Fruit fly (Drosophila melanogaster): ENCODE results near the gene CalpC.

The CalpC gene

DNA sequence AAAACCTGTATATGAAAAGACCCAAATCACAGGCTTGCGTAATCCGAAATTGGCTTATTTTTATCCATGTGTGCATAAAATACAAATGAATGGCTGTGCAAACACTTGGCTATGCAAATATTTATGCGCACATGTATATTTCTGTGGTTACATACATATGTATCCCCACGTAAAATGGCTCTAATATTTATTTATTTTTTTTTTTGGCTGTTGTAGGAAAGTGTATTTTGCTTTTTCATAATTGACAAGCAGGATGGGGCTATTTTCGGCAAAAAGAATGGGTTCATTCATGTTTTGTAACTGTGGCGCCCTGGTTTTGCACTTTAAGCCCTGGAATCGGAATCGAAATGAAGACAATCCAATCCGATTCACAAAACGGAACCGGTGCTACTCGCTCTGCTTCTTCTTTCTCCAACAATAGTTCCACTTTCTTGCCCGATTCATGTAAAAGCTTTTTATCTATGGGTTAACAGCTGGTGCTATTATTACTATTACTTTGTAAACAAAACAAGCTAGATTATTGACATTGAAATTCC is 9.6 kb downstream of the CalpC start (continued):
- TF ChIP-seq CG17612 (GFP tag; IDR thresholded peaks at IDR 0.05) = peak; percentile 45; the same call in 1 of the 2 replicates
- no peak for TF ChIP-seq twi (tag; optimal IDR thresholded peaks at IDR 0.05)
- peak; percentile 58 for TF ChIP-seq pum (GFP tag; optimal IDR thresholded peaks at IDR 0.05)
- TF ChIP-seq CG31224 (GFP tag; IDR thresholded peaks at IDR 0.05) = peak; percentile 61; the same call in 1 of the 2 replicates
- TF ChIP-seq cato (GFP tag; optimal IDR thresholded peaks at IDR 0.05; ENCODE audit: borderline replicate concordance) = no peak
- TF ChIP-seq Myb (GFP tag; optimal IDR thresholded peaks at IDR 0.05) = peak; percentile 48
- TF ChIP-seq CG12219 (GFP tag; optimal IDR thresholded peaks at IDR 0.05) = peak; percentile 48
- TF ChIP-seq ac (GFP tag; optimal IDR thresholded peaks at IDR 0.05) = peak; percentile 4
- TF ChIP-seq ranshi (GFP tag; IDR thresholded peaks at IDR 0.05) = peak; percentile 62; the same call in 1 of the 2 replicates
- no peak for TF ChIP-seq CG8478 (optimal IDR thresholded peaks at IDR 0.05)
- TF ChIP-seq lola (GFP tag; optimal IDR thresholded peaks at IDR 0.05) = peak in 1 of 3 experiments; percentile 4
- TF ChIP-seq org-1 (GFP tag; optimal IDR thresholded peaks at IDR 0.05) = peak; percentile 54
- peak; percentile 76 for TF ChIP-seq HLH54F (GFP tag; optimal IDR thresholded peaks at IDR 0.05)
- no peak for TF ChIP-seq unc-4 (GFP tag; IDR thresholded peaks at IDR 0.05; ENCODE audit: partially characterized antibody)
- TF ChIP-seq chm (GFP tag; IDR thresholded peaks at IDR 0.05) = peak; percentile 70; the same call in 1 of the 2 replicates
- peak; percentile 78 for TF ChIP-seq CG12659 (GFP tag; optimal IDR thresholded peaks at IDR 0.05)
- peak; percentile 55 for TF ChIP-seq Blimp-1 (GFP tag; optimal IDR thresholded peaks at IDR 0.05)
- peak; percentile 66 for TF ChIP-seq CG17361 (GFP tag; IDR thresholded peaks at IDR 0.05)
- no peak for TF ChIP-seq CG7271 (tag; optimal IDR thresholded peaks at IDR 0.05)
- TF ChIP-seq CG4282 (GFP tag; optimal IDR thresholded peaks at IDR 0.05) = peak; percentile 53
- TF ChIP-seq CG10654 (GFP tag; optimal IDR thresholded peaks at IDR 0.05) = peak; percentile 56
- TF ChIP-seq Dbx (GFP tag; IDR thresholded peaks at IDR 0.05) = peak; percentile 78
- peak; percentile 61; the same call in 1 of the 3 replicates for TF ChIP-seq CG2889 (GFP tag; IDR thresholded peaks at IDR 0.05)
- TF ChIP-seq CG14710 (tag; optimal IDR thresholded peaks at IDR 0.05) = peak; percentile 34
- TF ChIP-seq HLH4C (GFP tag; IDR thresholded peaks at IDR 0.05; ENCODE audit: partially characterized antibody) = no peak
- peak; percentile 63 for TF ChIP-seq CG18011 (GFP tag; optimal IDR thresholded peaks at IDR 0.05)
- TF ChIP-seq CG2129 (GFP tag; IDR thresholded peaks at IDR 0.05; ENCODE audit: partially characterized antibody) = no peak
- peak; percentile 82 for TF ChIP-seq CG14441 (GFP tag; IDR thresholded peaks at IDR 0.05)
- TF ChIP-seq CG15073 (GFP tag; optimal IDR thresholded peaks at IDR 0.05) = no peak
- TF ChIP-seq Optix (GFP tag; IDR thresholded peaks at IDR 0.05) = peak; percentile 62; the same call in 1 of the 3 replicates
- TF ChIP-seq Xbp1 (GFP tag; optimal IDR thresholded peaks at IDR 0.05) = peak; percentile 79
- TF ChIP-seq CG7987 (GFP tag; optimal IDR thresholded peaks at IDR 0.05) = peak; percentile 38
- peak; percentile 54 for TF ChIP-seq grau (tag; optimal IDR thresholded peaks at IDR 0.05)
- peak; percentile 41; the same call in 1 of the 3 replicates for TF ChIP-seq CG6175 (GFP tag; IDR thresholded peaks at IDR 0.05)
- TF ChIP-seq CG8765 (GFP tag; IDR thresholded peaks at IDR 0.05) = peak; percentile 47; the same call in 1 of the 2 replicates
- no peak for TF ChIP-seq CG9817 (tag; optimal IDR thresholded peaks at IDR 0.05)
- TF ChIP-seq CG30020 (tag; optimal IDR thresholded peaks at IDR 0.05) = peak; percentile 64
- peak; percentile 73 for TF ChIP-seq dmrt99B (tag; optimal IDR thresholded peaks at IDR 0.05)
- TF ChIP-seq onecut (GFP tag; IDR thresholded peaks at IDR 0.05) = peak; percentile 58
- peak; percentile 63 for TF ChIP-seq shn (GFP tag; optimal IDR thresholded peaks at IDR 0.05)
- peak; percentile 37 for TF ChIP-seq CG1603 (tag; optimal IDR thresholded peaks at IDR 0.05)
- TF ChIP-seq CG12071 (GFP tag; optimal IDR thresholded peaks at IDR 0.05) = peak; percentile 64
- TF ChIP-seq eve (GFP tag; optimal IDR thresholded peaks at IDR 0.05) = peak in 1 of 2 experiments; percentile 89
- peak; percentile 80 for TF ChIP-seq Fer1 (GFP tag; optimal IDR thresholded peaks at IDR 0.05)
- TF ChIP-seq stwl (tag; optimal IDR thresholded peaks at IDR 0.05) = no peak
- peak; percentile 53 for TF ChIP-seq HmgZ (tag; optimal IDR thresholded peaks at IDR 0.05)
- peak; percentile 13 for TF ChIP-seq CG12299 (tag; optimal IDR thresholded peaks at IDR 0.05)
- TF ChIP-seq CG10543 (GFP tag; optimal IDR thresholded peaks at IDR 0.05) = peak; percentile 79
- TF ChIP-seq CG16815 (GFP tag; optimal IDR thresholded peaks at IDR 0.05) = peak; percentile 36
